Fruit fly (Drosophila melanogaster): ENCODE results near the gene Vps15.

DNA sequence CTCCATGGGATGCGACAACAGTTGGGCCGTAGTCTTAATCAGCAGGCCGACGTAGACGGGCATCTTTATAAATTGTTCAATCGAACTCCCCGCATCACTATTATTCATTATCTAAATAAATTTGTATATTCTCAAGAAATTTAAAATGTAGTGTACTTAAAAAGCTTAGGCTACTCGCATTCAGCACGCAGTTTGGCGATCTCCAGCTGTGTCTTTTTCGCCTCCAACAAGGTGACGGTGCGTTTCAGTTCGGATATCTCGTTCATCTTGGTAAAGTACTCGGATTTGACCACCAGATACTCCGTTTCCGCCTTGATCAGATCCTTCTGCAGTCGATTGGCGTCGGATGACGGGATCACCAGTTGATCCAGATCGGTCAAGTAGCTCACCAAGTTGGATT is 11.9 kb upstream of the Vps15 start, which contains the start of gene CG16736:
- no peak for TF ChIP-seq ase (GFP tag; IDR thresholded peaks at IDR 0.05)
- no peak for TF ChIP-seq tna (GFP tag; IDR thresholded peaks at IDR 0.05; ENCODE audit: partially characterized antibody)
- TF ChIP-seq CG9609 (GFP tag; optimal IDR thresholded peaks at IDR 0.05) = no peak
- TF ChIP-seq CG2199 (GFP tag; IDR thresholded peaks at IDR 0.05) = no peak
- TF ChIP-seq dmrt11E (tag; optimal IDR thresholded peaks at IDR 0.05) = no peak
- TF ChIP-seq gem (tag; optimal IDR thresholded peaks at IDR 0.05) = no peak
- no peak for TF ChIP-seq abd-A (tag; optimal IDR thresholded peaks at IDR 0.05)

Measured in whole organism, embryonic.